Worm (Caenorhabditis elegans): ENCODE measurements around the gene lin-1.

The lin-1 gene

DNA sequence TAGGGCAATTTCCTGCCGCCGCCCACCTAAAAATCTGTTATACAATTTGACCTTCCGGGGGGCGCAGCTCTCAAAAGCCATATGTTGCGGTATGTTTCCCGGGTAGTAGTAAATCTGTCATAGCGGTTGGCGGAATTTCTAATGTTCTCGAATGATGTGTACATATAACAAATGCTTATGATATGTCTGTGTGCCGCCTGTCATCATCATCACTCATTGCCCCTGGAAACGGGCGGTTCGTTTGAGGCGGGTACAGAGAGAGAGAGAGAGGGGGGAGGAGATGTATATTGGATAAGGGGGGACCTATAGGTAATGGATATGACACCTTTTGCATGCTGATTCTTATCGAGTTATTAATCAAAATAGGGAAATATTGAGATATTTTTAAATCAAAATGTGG is 3.4 kb downstream of the lin-1 start:
- TF ChIP-seq F39B2.1 (GFP tag; IDR thresholded peaks at IDR 0.05) (no peak), F37B4.10 (GFP tag; IDR thresholded peaks at IDR 0.05) (no peak), tlf-1 (GFP tag; optimal IDR thresholded peaks at IDR 0.05) (no peak), madf-6 (GFP tag; IDR thresholded peaks at IDR 0.05) (no peak), ZK185.1 (tag; optimal IDR thresholded peaks at IDR 0.05; ENCODE audit: poor library complexity, severe bottlenecking) (no peak), rcor-1 (GFP tag; IDR thresholded peaks at IDR 0.05) (no peak), B0035.1 (tag; optimal IDR thresholded peaks at IDR 0.05) (no peak)

DNA sequence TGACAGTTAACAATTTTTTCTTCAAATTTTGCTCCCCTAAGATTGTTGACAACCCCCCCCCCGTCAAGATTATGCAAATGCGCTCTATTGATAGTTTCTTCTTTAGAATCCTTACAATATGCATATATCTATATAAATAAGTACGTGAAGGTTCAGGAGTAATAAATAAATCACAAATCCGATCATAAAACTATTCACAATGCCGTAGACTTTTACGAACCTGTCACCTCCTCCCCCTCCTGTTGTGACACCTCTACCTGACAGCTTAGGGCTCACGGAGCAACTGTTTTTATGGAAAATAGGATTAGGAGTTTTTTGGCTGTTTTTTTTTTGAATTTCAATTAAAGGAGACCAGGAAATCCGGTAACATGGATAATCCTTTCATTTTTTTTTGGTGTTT is 8.0 kb downstream of the lin-1 start:
- no peak for TF ChIP-seq bed-1 (GFP tag; IDR thresholded peaks at IDR 0.05)
- TF ChIP-seq Y53F4B.3 (GFP tag; IDR thresholded peaks at IDR 0.05), result no peak
- no peak for TF ChIP-seq F55B11.4 (tag; optimal IDR thresholded peaks at IDR 0.05; ENCODE audit: borderline replicate concordance, insufficient read depth)
- TF ChIP-seq mcd-1 (GFP tag; IDR thresholded peaks at IDR 0.05), result no peak
- no peak for TF ChIP-seq him-1 (tag; optimal IDR thresholded peaks at IDR 0.05)
- no peak for TF ChIP-seq Y67H2A.10 (GFP tag; conservative IDR thresholded peaks at IDR 0.05)
- no peak for TF ChIP-seq athp-1 (tag; optimal IDR thresholded peaks at IDR 0.05)
- TF ChIP-seq nhr-90 (tag; optimal IDR thresholded peaks at IDR 0.05), result no peak

- TF ChIP-seq T07F8.4 (tag; optimal IDR thresholded peaks at IDR 0.05) (no peak), dox-1 (GFP tag; IDR thresholded peaks at IDR 0.05) (peak; percentile 73), nfyb-1 (GFP tag; IDR thresholded peaks at IDR 0.05) (0 out of 2 replicates have a peak, but pooled peaks have one; percentile 25), rcor-1 (GFP tag; IDR thresholded peaks at IDR 0.05) (no peak), egrh-3 (GFP tag; IDR thresholded peaks at IDR 0.05) (no peak), lir-1 (GFP tag; conservative IDR thresholded peaks at IDR 0.05) (no peak), hsf-1 (GFP tag; IDR thresholded peaks at IDR 0.05) (no peak), aptf-2 (GFP tag; conservative IDR thresholded peaks at IDR 0.05) (no peak), ceh-58 (GFP tag; IDR thresholded peaks at IDR 0.05) (no peak), lin-26 (GFP tag; IDR thresholded peaks at IDR 0.05) (no peak), madf-10 (tag; optimal IDR thresholded peaks at IDR 0.05) (no peak), egl-44 (GFP tag; IDR thresholded peaks at IDR 0.05) (no peak), ets-4 (GFP tag; optimal IDR thresholded peaks at IDR 0.05) (peak; percentile 12), nhr-90 (tag; optimal IDR thresholded peaks at IDR 0.05) (no peak), let-526 (GFP tag; IDR thresholded peaks at IDR 0.05) (no peak), B0035.1 (tag; optimal IDR thresholded peaks at IDR 0.05) (no peak), T26A5.8 (tag; optimal IDR thresholded peaks at IDR 0.05) (no peak), F49E8.2 (tag; optimal IDR thresholded peaks at IDR 0.05; ENCODE audit: insufficient read depth) (no peak), lin-40 (tag; optimal IDR thresholded peaks at IDR 0.05) (no peak), B0336.3 (GFP tag; IDR thresholded peaks at IDR 0.05) (no peak), K11D2.4 (GFP tag; IDR thresholded peaks at IDR 0.05) (no peak), nhr-80 (tag; optimal IDR thresholded peaks at IDR 0.05) (peak; percentile 82), athp-1 (tag; optimal IDR thresholded peaks at IDR 0.05) (no peak), hmg-20 (GFP tag; IDR thresholded peaks at IDR 0.05) (no peak), F37B4.10 (GFP tag; IDR thresholded peaks at IDR 0.05) (no peak), zfh-2 (GFP tag; conservative IDR thresholded peaks at IDR 0.05) (0 out of 2 replicates have a peak, but pooled peaks have one; percentile 53), F57C9.4 (tag; optimal IDR thresholded peaks at IDR 0.05) (no peak)
Measured at ce11 chrIV:2284462-2285047, 15.5 kb downstream of the lin-1 start.

Measured in whole organism, young adult.